Fruit fly (Drosophila melanogaster): ENCODE data around the gene CG8372.
A peak's percentile ranks its signal among the peaks of the same experiment; 100 is the strongest.

Gene CG8372

dm6 chr2L:8212666-8213270 is at the start of gene CG8372, which contains the start of gene CG8360:
Gene CG8372 (minus strand): TSS chr2L:8212902.
Gene CG8360 (plus strand): TSS chr2L:8212959.
- TF ChIP-seq EcR (GFP tag; optimal IDR thresholded peaks at IDR 0.05) (peak in 1 of 2 experiments; percentile 68), Dll (optimal IDR thresholded peaks at IDR 0.05) (no peak), psq (optimal IDR thresholded peaks at IDR 0.05) (no peak), CG8478 (optimal IDR thresholded peaks at IDR 0.05) (no peak), pan (optimal IDR thresholded peaks at IDR 0.05) (no peak)

DNA sequence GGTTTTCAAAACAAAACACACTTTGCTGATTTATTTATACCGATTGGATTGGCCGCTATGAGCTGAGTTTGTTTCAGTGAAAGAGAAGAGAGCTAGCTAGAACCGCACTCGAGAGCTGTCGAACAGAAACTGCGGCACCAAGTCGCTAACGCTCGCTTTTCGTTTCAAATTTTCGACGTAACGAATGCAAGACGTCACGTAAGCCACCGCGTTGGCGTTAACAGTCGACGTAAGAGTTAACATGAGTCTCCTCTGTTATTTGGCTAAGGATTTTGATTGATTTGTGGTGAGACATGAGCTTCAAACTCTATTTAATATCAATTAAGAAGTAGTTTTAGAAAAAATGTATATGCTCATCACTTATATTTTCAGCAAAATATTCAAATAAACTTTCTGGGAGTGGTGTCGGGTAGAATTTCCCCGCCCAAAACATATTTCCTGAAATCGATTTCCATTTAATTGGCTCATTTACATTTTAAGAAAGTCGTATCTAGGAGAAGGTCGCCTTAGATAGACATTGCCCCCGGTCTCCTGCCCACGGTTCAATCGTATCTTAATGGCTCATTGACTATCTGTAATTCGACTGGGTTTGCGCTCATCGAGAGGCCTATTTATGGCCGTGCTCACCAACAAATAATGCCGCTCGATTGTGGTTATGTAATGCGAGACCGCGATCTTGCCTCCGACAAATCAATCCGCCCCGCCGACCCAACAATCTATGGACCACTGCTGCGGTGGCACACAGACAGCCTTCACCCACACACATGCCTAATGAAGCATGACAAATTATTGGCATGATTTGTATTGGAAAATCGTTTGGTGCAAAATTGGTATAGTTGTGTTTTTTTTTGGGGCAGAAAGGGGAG is 44.9 kb upstream of the CG8372 start, which contains the start of gene CG8086:
CG8086 (minus strand) TSS at position 102 of the 866 bp plus-strand sequence.
- TF ChIP-seq usp (GFP tag; optimal IDR thresholded peaks at IDR 0.05) (no peak), EcR (GFP tag; optimal IDR thresholded peaks at IDR 0.05) (no peak), CG8478 (optimal IDR thresholded peaks at IDR 0.05) (no peak)

DNA sequence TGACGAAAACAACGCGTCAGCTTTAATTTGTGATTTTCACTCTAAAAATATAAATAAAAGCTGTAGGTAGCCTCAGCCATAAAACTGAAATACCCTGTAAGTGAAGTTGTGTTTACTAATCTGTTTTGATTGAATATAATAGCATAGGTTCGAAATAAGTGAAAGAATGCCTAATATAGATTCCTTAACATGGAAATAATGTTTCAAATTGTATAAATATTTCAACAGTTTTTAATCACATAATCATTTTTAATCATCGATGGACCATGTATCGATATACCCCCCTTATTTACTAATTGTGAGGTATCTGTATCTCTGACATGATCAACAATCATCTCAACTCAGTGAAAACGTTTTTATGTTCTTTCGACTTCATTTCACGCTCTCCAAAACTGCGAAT is 42.7 kb upstream of the CG8372 start:
- TF ChIP-seq usp (GFP tag; optimal IDR thresholded peaks at IDR 0.05) (no peak), Dll (optimal IDR thresholded peaks at IDR 0.05) (no peak), pan (optimal IDR thresholded peaks at IDR 0.05) (no peak), psq (optimal IDR thresholded peaks at IDR 0.05) (no peak), CG8478 (optimal IDR thresholded peaks at IDR 0.05) (no peak), EcR (GFP tag; optimal IDR thresholded peaks at IDR 0.05) (no peak)

DNA sequence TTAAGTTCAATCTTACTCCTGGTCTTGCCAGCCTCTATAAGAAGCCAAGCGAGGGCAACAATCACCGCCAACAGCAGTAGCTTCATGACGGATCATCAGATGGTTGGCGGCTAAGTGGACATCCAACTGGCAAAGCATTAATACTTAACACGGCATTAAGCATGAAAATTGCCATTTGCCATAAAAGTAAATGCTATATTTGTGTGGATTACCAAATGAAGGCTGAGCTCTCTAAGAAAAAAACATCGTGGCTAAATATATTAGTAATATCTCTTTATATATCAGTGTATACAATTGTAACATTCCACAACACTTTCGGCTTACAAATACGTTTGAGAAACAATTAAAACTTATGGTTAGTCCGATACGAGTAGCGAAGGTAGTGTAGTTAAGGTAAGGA is 31.2 kb upstream of the CG8372 start, which contains the start of gene CG43057:
CG43057 (minus strand) TSS at position 101 of the 400 bp plus-strand sequence.
- TF ChIP-seq Dll (optimal IDR thresholded peaks at IDR 0.05) (no peak), EcR (GFP tag; optimal IDR thresholded peaks at IDR 0.05) (no peak), psq (optimal IDR thresholded peaks at IDR 0.05) (no peak), usp (GFP tag; optimal IDR thresholded peaks at IDR 0.05) (no peak), CG8478 (optimal IDR thresholded peaks at IDR 0.05) (no peak), pan (optimal IDR thresholded peaks at IDR 0.05) (no peak)

DNA sequence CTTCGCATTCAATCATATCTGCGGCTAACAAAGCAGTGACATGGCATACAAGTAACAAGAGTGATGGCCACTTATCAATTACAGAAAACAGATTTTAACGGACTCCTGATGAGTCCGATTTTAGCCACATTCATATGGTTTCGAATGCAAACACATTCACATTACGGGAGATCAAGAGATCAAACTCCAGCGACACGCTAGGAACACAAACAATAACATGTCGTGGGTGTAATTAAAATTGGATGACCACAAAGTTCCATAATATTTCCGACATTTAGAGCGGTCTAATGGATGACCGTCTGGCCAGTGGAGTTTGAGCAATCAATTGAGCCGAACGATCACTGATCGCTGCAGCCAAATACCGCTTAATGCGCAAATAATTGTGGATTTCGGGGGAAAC is 29.5 kb upstream of the CG8372 start, which contains the start of gene CG14277:
CG14277 (plus strand) TSS at position 301 of the 400 bp plus-strand sequence.
- no peak for TF ChIP-seq pan (optimal IDR thresholded peaks at IDR 0.05)
- no peak for TF ChIP-seq EcR (GFP tag; optimal IDR thresholded peaks at IDR 0.05)
- TF ChIP-seq usp (GFP tag; optimal IDR thresholded peaks at IDR 0.05) = no peak
- no peak for TF ChIP-seq CG8478 (optimal IDR thresholded peaks at IDR 0.05)
- TF ChIP-seq Dll (optimal IDR thresholded peaks at IDR 0.05) = no peak
- TF ChIP-seq psq (optimal IDR thresholded peaks at IDR 0.05) = no peak

DNA sequence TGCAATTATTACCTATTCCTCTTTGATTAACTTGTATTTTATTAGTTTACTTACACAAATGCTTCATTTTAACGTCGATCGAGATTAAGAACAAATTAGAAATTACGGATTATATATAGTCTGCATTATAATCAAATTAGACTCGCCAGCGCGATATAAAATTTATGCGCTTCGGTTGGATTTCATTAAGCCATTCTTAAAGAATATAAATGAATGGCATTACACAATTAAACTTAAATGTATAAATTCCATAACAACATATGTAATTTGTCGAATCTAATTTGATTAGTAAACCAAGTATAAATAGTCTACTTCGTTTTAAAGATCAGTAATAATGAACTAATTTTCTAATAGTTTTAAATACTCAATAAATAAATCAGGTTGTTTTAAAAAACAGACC is 29.0 kb upstream of the CG8372 start, which contains the start of gene Spn28F:
Spn28F (minus strand) TSS at position 101 of the 400 bp plus-strand sequence.
- TF ChIP-seq CG8478 (optimal IDR thresholded peaks at IDR 0.05) (no peak), usp (GFP tag; optimal IDR thresholded peaks at IDR 0.05) (no peak), psq (optimal IDR thresholded peaks at IDR 0.05) (no peak), Dll (optimal IDR thresholded peaks at IDR 0.05) (no peak), EcR (GFP tag; optimal IDR thresholded peaks at IDR 0.05) (no peak), pan (optimal IDR thresholded peaks at IDR 0.05) (no peak)

DNA sequence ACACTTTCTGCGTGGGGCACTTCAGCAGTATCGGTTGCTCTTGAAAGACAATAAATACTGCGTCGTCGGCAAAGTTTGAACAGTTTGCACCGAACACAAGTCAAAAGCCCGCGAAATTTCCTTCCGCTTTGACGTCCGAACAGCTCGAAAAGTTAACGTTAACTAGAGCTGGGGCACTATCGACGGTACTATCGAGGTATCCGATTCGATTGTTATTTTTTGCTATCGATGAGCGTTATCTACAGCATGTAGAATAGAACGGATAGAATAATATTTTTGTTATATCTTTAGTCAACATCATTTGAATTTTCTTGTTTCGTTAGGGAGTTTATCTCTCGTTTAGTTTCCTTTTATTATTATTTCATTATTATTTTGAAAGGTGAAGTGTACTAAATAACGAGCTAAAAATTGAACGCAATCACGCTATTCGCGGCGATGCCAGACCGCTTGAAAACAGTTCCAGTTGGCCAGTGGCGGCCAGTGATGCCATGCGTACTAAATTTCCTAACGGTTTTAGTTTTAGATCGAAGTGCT is 27.1 kb upstream of the CG8372 start, which contains the start of gene Pvr:
Pvr (minus strand) TSS at position 167 of the 534 bp plus-strand sequence.
- no peak for TF ChIP-seq pan (optimal IDR thresholded peaks at IDR 0.05)
- TF ChIP-seq usp (GFP tag; optimal IDR thresholded peaks at IDR 0.05) = no peak
- TF ChIP-seq psq (optimal IDR thresholded peaks at IDR 0.05) = no peak
- TF ChIP-seq Dll (optimal IDR thresholded peaks at IDR 0.05) = no peak
- no peak for TF ChIP-seq EcR (GFP tag; optimal IDR thresholded peaks at IDR 0.05)
- no peak for TF ChIP-seq CG8478 (optimal IDR thresholded peaks at IDR 0.05)

dm6 chr2L:8239032-8239650 is 26.4 kb upstream of the CG8372 start:
- no peak for TF ChIP-seq EcR (GFP tag; optimal IDR thresholded peaks at IDR 0.05)
- no peak for TF ChIP-seq CG8478 (optimal IDR thresholded peaks at IDR 0.05)
- TF ChIP-seq pan (optimal IDR thresholded peaks at IDR 0.05) = no peak
- no peak for TF ChIP-seq usp (GFP tag; optimal IDR thresholded peaks at IDR 0.05)
- TF ChIP-seq psq (optimal IDR thresholded peaks at IDR 0.05) = no peak
- no peak for TF ChIP-seq Dll (optimal IDR thresholded peaks at IDR 0.05)

DNA sequence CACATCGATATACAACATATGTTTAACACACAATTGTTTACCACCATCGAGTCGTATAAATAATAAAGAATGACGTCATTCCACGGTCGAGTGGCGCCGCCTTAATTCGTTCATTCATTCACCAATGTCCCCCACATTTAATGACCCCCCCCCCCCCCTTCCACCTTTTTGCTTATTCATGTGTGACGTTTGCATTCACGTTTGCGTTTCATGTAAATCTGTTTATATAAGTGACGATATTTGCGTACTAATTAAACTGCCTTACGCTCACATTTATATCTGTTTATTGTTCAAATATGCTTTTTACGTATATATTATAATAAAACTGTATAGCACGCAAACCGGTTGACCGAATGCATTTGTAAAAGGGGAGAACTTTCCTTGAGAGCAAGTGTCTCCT is 20.9 kb upstream of the CG8372 start:
- TF ChIP-seq CG8478 (optimal IDR thresholded peaks at IDR 0.05) (no peak), psq (optimal IDR thresholded peaks at IDR 0.05) (no peak)

DNA sequence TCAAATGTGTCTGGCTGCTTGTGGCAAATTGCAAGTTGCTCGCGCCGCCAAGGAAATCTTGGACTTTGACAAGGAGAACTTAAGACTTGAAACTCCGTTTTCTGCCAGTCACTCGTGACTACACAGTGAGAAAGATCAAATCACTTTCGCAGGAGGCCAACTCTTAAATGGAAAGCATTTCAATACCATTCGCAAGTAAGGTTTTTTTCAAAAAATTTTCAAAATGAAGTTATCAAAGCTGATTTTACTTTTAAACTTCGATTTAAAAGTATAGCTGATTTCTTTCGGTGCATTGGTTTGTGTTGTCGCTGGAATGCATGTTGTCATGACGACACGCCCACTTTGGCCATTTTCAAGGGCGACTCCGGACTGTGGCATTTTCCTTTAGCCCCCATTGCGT is 19.7 kb upstream of the CG8372 start:
- TF ChIP-seq EcR (GFP tag; optimal IDR thresholded peaks at IDR 0.05) (no peak), Dll (optimal IDR thresholded peaks at IDR 0.05) (no peak), usp (GFP tag; optimal IDR thresholded peaks at IDR 0.05) (no peak), CG8478 (optimal IDR thresholded peaks at IDR 0.05) (no peak), psq (optimal IDR thresholded peaks at IDR 0.05) (no peak), pan (optimal IDR thresholded peaks at IDR 0.05) (no peak)

DNA sequence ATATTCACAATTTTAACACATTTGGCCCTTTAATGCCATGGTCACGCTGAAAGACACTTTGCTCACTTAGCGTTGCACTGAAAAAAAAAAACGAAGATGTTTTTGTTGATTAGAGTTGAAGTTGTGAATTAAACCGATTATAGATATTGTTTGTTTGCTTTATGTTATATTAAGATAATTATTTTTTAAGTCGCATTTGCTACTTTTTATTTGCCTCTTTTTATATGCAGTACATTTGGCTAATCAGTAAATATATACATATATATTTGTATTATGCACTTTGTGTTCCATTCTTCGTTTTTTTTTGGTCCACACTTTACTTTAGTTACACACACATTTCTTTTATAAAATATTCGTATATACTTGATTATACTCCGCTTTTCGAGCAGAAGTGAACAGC is 17.6 kb upstream of the CG8372 start:
- TF ChIP-seq Dll (optimal IDR thresholded peaks at IDR 0.05) (no peak), usp (GFP tag; optimal IDR thresholded peaks at IDR 0.05) (no peak), CG8478 (optimal IDR thresholded peaks at IDR 0.05) (no peak), psq (optimal IDR thresholded peaks at IDR 0.05) (no peak)

Measured in whole organism.